Worm (Caenorhabditis elegans): ENCODE measurements around the gene kvs-2.

The kvs-2 gene

ce11 chrV:10687601-10688000 lies 51.8 kb downstream of the kvs-2 start, which contains the start of gene F29F11.20:
Gene F29F11.20 (plus strand): TSS chrV:10687901.
- TF ChIP-seq unc-55 (GFP tag; optimal IDR thresholded peaks at IDR 0.05): no peak
- no peak for TF ChIP-seq dmd-4 (tag; optimal IDR thresholded peaks at IDR 0.05; ENCODE audit: borderline replicate concordance)
- no peak for TF ChIP-seq T23F11.4 (GFP tag; optimal IDR thresholded peaks at IDR 0.05)

DNA sequence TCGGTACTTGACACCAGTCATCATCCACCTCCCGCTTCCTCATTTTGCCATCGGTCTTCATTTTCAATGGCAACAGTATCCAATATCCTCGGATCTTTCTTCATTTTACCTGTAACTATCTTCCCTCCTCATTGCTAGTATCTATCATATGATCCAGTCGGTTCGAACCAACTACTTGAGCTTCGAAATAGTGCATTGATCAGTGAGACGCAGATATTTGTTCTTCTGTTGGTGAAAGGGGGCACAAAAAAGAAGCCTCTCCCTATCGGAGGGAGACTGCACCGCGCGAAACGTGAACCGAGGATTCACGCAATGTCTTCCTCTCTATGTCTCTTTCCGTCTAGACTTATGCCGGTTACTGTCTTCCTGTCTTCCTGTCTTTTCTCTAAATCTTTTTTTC lies 55.5 kb downstream of the kvs-2 start:
- TF ChIP-seq sox-4 (tag; optimal IDR thresholded peaks at IDR 0.05): no peak
- TF ChIP-seq ets-4 (tag; optimal IDR thresholded peaks at IDR 0.05): no peak
- no peak for TF ChIP-seq ceh-19 (GFP tag; optimal IDR thresholded peaks at IDR 0.05)
- TF ChIP-seq fkh-6 (tag; optimal IDR thresholded peaks at IDR 0.05): no peak
- no peak for TF ChIP-seq unc-42 (tag; optimal IDR thresholded peaks at IDR 0.05)
- TF ChIP-seq madf-2 (tag; optimal IDR thresholded peaks at IDR 0.05): no peak
- TF ChIP-seq hlh-8 (tag; optimal IDR thresholded peaks at IDR 0.05): no peak
- TF ChIP-seq pha-2 (tag; optimal IDR thresholded peaks at IDR 0.05): no peak
- no peak for TF ChIP-seq C38D4.7 (GFP tag; optimal IDR thresholded peaks at IDR 0.05)
- no peak for TF ChIP-seq tbx-7 (tag; optimal IDR thresholded peaks at IDR 0.05)
- no peak for TF ChIP-seq C08G9.2 (tag; optimal IDR thresholded peaks at IDR 0.05)
- TF ChIP-seq K09A11.1 (tag; optimal IDR thresholded peaks at IDR 0.05; ENCODE audit: insufficient read depth): no peak
- no peak for TF ChIP-seq ceh-14 (tag; optimal IDR thresholded peaks at IDR 0.05)
- no peak for TF ChIP-seq ceh-22 (tag; optimal IDR thresholded peaks at IDR 0.05)
- TF ChIP-seq pag-3 (tag; optimal IDR thresholded peaks at IDR 0.05; ENCODE audit: borderline replicate concordance): no peak

ce11 chrV:10693749-10694148 lies 57.9 kb downstream of the kvs-2 start:
- peak; percentile 42 for TF ChIP-seq pqm-1 (tag; optimal IDR thresholded peaks at IDR 0.05)
- no peak for TF ChIP-seq hlh-13 (GFP tag; optimal IDR thresholded peaks at IDR 0.05)
- TF ChIP-seq elt-2 (tag; optimal IDR thresholded peaks at IDR 0.05): peak; percentile 84
